Worm (Caenorhabditis elegans): Measurements from ENCODE around the gene srh-288.

DNA sequence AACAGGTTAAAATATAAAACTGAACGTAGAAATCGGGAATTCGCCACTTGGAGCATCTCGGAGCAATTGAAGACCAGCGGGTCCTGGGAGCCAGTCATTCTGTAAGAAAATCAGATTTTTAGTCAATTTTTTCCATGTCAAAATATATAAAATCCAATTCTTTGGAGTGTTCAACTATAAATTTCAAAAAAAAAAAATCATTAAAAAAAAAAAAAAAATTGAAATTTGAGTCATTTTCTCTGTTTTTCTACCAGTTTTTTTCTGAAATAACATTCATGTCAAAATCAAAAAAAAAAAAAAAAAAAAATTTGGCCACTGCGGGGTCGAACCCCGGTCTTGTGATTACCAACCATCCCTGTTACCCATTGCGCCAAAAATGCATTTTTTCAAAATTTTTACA lies 12.0 kb downstream of the srh-288 start, which contains the start of gene srab-12:
- TF ChIP-seq ceh-43 (GFP tag; optimal IDR thresholded peaks at IDR 0.05) (no peak), unc-62 (GFP tag; optimal IDR thresholded peaks at IDR 0.05) (no peak), sptf-1 (tag; optimal IDR thresholded peaks at IDR 0.05) (no peak), lsy-2 (tag; optimal IDR thresholded peaks at IDR 0.05) (no peak), unc-120 (tag; optimal IDR thresholded peaks at IDR 0.05; ENCODE audit: poor library complexity, severe bottlenecking) (no peak), blmp-1 (tag; optimal IDR thresholded peaks at IDR 0.05) (no peak), ceh-39 (tag; optimal IDR thresholded peaks at IDR 0.05) (no peak), elt-3 (tag; optimal IDR thresholded peaks at IDR 0.05) (no peak), elt-1 (tag; optimal IDR thresholded peaks at IDR 0.05; ENCODE audit: borderline replicate concordance, insufficient read depth) (no peak), ztf-11 (tag; optimal IDR thresholded peaks at IDR 0.05) (no peak), nhr-76 (tag; optimal IDR thresholded peaks at IDR 0.05) (no peak)

Data from whole organism, mixed stage, embryonic.